Worm (Caenorhabditis elegans) whole organism, midembryonic: ENCODE results near the gene D2096.6.

Experiments used
- klf-2 ChIP-seq: fragments of 200-800 bp; sonication (Bioruptor generic); conservative IDR thresholded peaks from 2 replicates; pipeline ENCODE4 v1.3.6; 2022; ENCODE audit warnings: missing genetic modification reagents, missing genetic modification characterization, missing compliant biosample characterization
- med-1 ChIP-seq: sonication (generic microtip); optimal IDR thresholded peaks from 2 replicates; lab custom pipeline; 2017; ENCODE audit warnings: missing genetic modification characterization, mild to moderate bottlenecking, missing compliant biosample characterization, antibody characterized with exemption, missing genetic modification reagents; ENCODE audit not compliant: insufficient read depth
- ztf-23 ChIP-seq: fragments of 200-800 bp; sonication (Bioruptor generic); IDR thresholded peaks from 2 replicates; pipeline ENCODE4 v1.3.6; 2022; ENCODE audit warnings: missing genetic modification reagents, missing genetic modification characterization, missing compliant biosample characterization

- no peak for TF ChIP-seq klf-2 (GFP tag; lab: Robert Waterston, UW)
- no peak for TF ChIP-seq ztf-23 (GFP tag; lab: Robert Waterston, UW)
- TF ChIP-seq med-1, result no peak
These were observed 36.5 kb downstream of the D2096.6 start, which contains the start of gene lys-10 for ce11 chrIV:8332526-8332925.
